Fruit fly (Drosophila melanogaster): ENCODE data around the gene CG17726.
A peak's percentile ranks its signal among the peaks of the same experiment; 100 is the strongest.

The CG17726 gene

dm6 chr3R:11196648-11197388, 29.7 kb upstream of the CG17726 start (continued):
- TF ChIP-seq BtbVII (GFP tag; optimal IDR thresholded peaks at IDR 0.05) (peak; percentile 98), insv (GFP tag; optimal IDR thresholded peaks at IDR 0.05) (peak in 1 of 2 experiments; percentile 79), CG10959 (GFP tag; IDR thresholded peaks at IDR 0.05) (peak; percentile 84), CG1024 (GFP tag; IDR thresholded peaks at IDR 0.05) (peak; percentile 88), bowl (GFP tag; IDR thresholded peaks at IDR 0.05) (peak; percentile 91), z (GFP tag; IDR thresholded peaks at IDR 0.05) (0 out of 3 replicates have a peak, but pooled peaks have one; percentile 35), disco-r (GFP tag; optimal IDR thresholded peaks at IDR 0.05) (peak; percentile 31), mirr (GFP tag; optimal IDR thresholded peaks at IDR 0.05) (peak; percentile 68), CG1647 (GFP tag; optimal IDR thresholded peaks at IDR 0.05) (peak; percentile 81), sug (tag; optimal IDR thresholded peaks at IDR 0.05) (peak; percentile 93), CG8089 (GFP tag; optimal IDR thresholded peaks at IDR 0.05) (peak; percentile 63), fd64A (GFP tag; optimal IDR thresholded peaks at IDR 0.05) (peak; percentile 85), CG3995 (GFP tag; optimal IDR thresholded peaks at IDR 0.05) (peak; percentile 81), sim (GFP tag; IDR thresholded peaks at IDR 0.05) (peak; percentile 92), C15 (GFP tag; IDR thresholded peaks at IDR 0.05) (peak; percentile 96), CG15601 (tag; optimal IDR thresholded peaks at IDR 0.05) (peak; percentile 98), Poxn (GFP tag; IDR thresholded peaks at IDR 0.05) (peak; percentile 94), CG34422 (GFP tag; IDR thresholded peaks at IDR 0.05) (peak; percentile 98), CG32532 (GFP tag; IDR thresholded peaks at IDR 0.05) (peak; percentile 99), hkb (optimal IDR thresholded peaks at IDR 0.05) (no peak), hkb (GFP tag; IDR thresholded peaks at IDR 0.05) (peak; percentile 98), zen2 (GFP tag; IDR thresholded peaks at IDR 0.05; ENCODE audit: partially characterized antibody) (no peak), CG12769 (tag; optimal IDR thresholded peaks at IDR 0.05) (peak; percentile 82), CG11398 (GFP tag; optimal IDR thresholded peaks at IDR 0.05) (no peak), CG16815 (GFP tag; optimal IDR thresholded peaks at IDR 0.05) (peak; percentile 97), CG15073 (GFP tag; optimal IDR thresholded peaks at IDR 0.05) (peak; percentile 70), CG34376 (GFP tag; optimal IDR thresholded peaks at IDR 0.05) (peak; percentile 97), wek (GFP tag; optimal IDR thresholded peaks at IDR 0.05) (peak; percentile 57), CG9876 (GFP tag; optimal IDR thresholded peaks at IDR 0.05) (peak; percentile 64), bab2 (GFP tag; optimal IDR thresholded peaks at IDR 0.05) (peak; percentile 98), hb (GFP tag; IDR thresholded peaks at IDR 0.05; ENCODE audit: partially characterized antibody) (no peak), Mad (GFP tag; optimal IDR thresholded peaks at IDR 0.05) (peak; percentile 86), p53 (GFP tag; optimal IDR thresholded peaks at IDR 0.05) (peak; percentile 29), Optix (GFP tag; IDR thresholded peaks at IDR 0.05) (no peak; the same call in 2 of the 3 replicates), NK7.1 (GFP tag; optimal IDR thresholded peaks at IDR 0.05) (no peak), crol (GFP tag; IDR thresholded peaks at IDR 0.05) (peak; percentile 73), hth (optimal IDR thresholded peaks at IDR 0.05) (no peak), mld (GFP tag; IDR thresholded peaks at IDR 0.05; ENCODE audit: partially characterized antibody) (no peak), Dek (tag; optimal IDR thresholded peaks at IDR 0.05) (peak; percentile 99), Med (GFP tag) (peak; percentile 98), CoRest (tag; optimal IDR thresholded peaks at IDR 0.05) (peak; percentile 100), esg (GFP tag; conservative IDR thresholded peaks at IDR 0.05) (peak; percentile 99), pan (optimal IDR thresholded peaks at IDR 0.05) (no peak), pan (GFP tag; optimal IDR thresholded peaks at IDR 0.05 in 1 of 2, IDR thresholded peaks at IDR 0.05 in 1 of 2) (peak in 1 of 2 experiments; percentile 99), CG17802 (tag; optimal IDR thresholded peaks at IDR 0.05) (peak; percentile 88), vnd (GFP tag; IDR thresholded peaks at IDR 0.05; ENCODE audit: partially characterized antibody) (no peak), grau (tag; optimal IDR thresholded peaks at IDR 0.05) (peak; percentile 95), Dip3 (GFP tag; optimal IDR thresholded peaks at IDR 0.05) (peak; percentile 88), CG18011 (GFP tag; optimal IDR thresholded peaks at IDR 0.05) (peak; percentile 90), Deaf1 (tag; optimal IDR thresholded peaks at IDR 0.05) (peak; percentile 76)

Measured in whole organism, embryonic.